Worm (Caenorhabditis elegans) whole organism, L4/young adult: ENCODE data around the gene F15A4.10.

Experiments
- W03F9.2 ChIP-seq: fragments of 150-350 bp; optimal IDR thresholded peaks from 2 replicates; lab custom pipeline; 2014; ENCODE audit warnings: missing biosample characterization, missing genetic modification characterization
- dao-5 ChIP-seq: sonication (generic microtip); optimal IDR thresholded peaks from 2 replicates; lab custom pipeline; 2016; ENCODE audit warnings: missing genotype, missing genetic modification characterization, moderate library complexity, missing compliant biosample characterization
- him-1 ChIP-seq: sonication (generic microtip); optimal IDR thresholded peaks from 2 replicates; lab custom pipeline; 2016; ENCODE audit warnings: missing genotype, missing genetic modification reagents, missing genetic modification characterization, missing compliant biosample characterization

Gene F15A4.10

DNA sequence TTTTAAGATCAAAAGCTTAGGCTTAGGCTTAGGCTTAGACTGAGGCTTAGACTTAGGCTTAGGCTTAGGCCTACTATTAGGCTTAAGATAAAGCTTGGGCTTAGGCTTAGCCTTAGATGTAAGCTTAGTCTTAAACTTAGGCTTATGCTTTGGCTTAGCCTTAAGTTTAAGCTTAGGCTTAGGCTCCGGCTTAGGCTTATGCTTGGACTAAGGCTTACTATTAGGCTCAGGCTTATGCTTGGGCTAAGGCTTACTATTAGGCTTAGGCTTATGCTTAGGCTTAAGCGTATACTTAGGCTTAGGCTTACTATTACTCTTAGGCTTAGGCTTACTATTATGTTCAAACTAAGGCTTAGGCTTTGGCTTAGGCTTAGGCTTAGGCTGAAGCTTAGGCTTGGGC is 48.2 kb downstream of the F15A4.10 start:
- TF ChIP-seq him-1 (tag; lab: Kevin White, UChicago), result no peak
- TF ChIP-seq W03F9.2 (tag; lab: Kevin White, UChicago), result no peak
- no peak for TF ChIP-seq dao-5 (tag; lab: Kevin White, UChicago)

DNA sequence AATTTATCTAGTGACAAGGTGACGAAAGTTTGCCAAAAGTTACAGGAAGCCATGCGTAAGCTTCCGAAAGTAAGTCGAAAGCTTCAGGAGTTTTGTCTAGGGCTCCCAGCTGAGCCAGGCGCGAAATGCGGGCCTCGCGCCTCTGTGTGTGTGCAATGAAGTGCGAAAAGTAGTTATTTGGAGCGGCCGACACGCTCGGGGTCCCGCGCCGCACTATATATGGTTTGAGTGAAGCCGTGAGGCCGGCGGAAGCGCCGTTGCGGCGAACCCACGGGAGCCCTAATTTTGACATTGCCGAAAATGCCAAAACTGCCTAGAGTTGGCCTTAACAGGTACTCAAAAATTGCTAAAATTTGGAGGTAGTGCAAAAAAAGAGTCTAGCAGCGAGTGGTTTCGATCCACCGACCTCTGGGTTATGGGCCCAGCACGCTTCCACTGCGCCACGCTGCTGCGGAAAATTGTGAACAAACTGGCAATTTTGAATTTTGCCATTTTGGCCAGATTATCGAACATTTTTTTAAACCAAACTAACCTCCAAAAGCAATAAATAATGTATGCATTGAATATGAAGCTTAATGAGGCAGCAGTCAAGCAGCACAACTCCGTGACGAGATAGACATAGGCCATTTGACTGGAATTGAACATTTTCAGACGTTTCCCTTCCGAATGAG is 49.6 kb downstream of the F15A4.10 start:
- TF ChIP-seq W03F9.2 (tag; lab: Kevin White, UChicago) (no peak), dao-5 (tag; lab: Kevin White, UChicago) (no peak), him-1 (tag; lab: Kevin White, UChicago) (no peak)
